Fruit fly (Drosophila melanogaster) whole organism, embryonic: ENCODE measurements around the gene CG14340.
A peak's percentile ranks its signal among the peaks of the same experiment; 100 is the strongest.

ENCODE experiments used
- ATbp ChIP-seq: fragments of 200-800 bp; sonication (Bioruptor generic); optimal IDR thresholded peaks from 2 replicates; lab custom pipeline; 2017; ENCODE audit warnings: missing biosample characterization, mild to moderate bottlenecking, missing genetic modification characterization, missing genetic modification reagents
- Antp ChIP-seq: fragments of 200-800 bp; sonication (Bioruptor generic); optimal IDR thresholded peaks from 3 replicates; lab custom pipeline; 2016; ENCODE audit warnings: missing biosample characterization, missing genetic modification characterization
- CG10321 ChIP-seq: fragments of 200-800 bp; sonication (Bioruptor generic); IDR thresholded peaks from 2 replicates; pipeline ENCODE4 v1.3.6; 2022; ENCODE audit warnings: missing biosample characterization, missing genetic modification characterization
- CG11696 ChIP-seq: fragments of 200-800 bp; sonication (Bioruptor generic); IDR thresholded peaks from 2 replicates; pipeline ENCODE4 v1.3.6; 2022; ENCODE audit warnings: missing biosample characterization, missing genetic modification characterization
- CG11723 ChIP-seq: fragments of 200-800 bp; sonication (Bioruptor generic); optimal IDR thresholded peaks from 2 replicates; lab custom pipeline; 2017; ENCODE audit warnings: missing biosample characterization, mild to moderate bottlenecking, missing genetic modification characterization
- CG13287 ChIP-seq: fragments of 200-800 bp; sonication (Bioruptor generic); IDR thresholded peaks from 2 replicates; pipeline ENCODE4 v1.3.6; 2022; ENCODE audit warnings: missing biosample characterization, missing genetic modification characterization; ENCODE audit not compliant: partially characterized antibody
- CG1792 ChIP-seq: fragments of 200-800 bp; sonication (Bioruptor generic); optimal IDR thresholded peaks from 2 replicates; lab custom pipeline; 2016; ENCODE audit warnings: missing biosample characterization, missing genetic modification characterization
- CG30403 ChIP-seq: fragments of 200-800 bp; sonication (Bioruptor generic); optimal IDR thresholded peaks from 3 replicates; lab custom pipeline; 2016; ENCODE audit warnings: missing biosample characterization, missing genetic modification characterization
- CG32772 ChIP-seq: fragments of 200-800 bp; sonication (Bioruptor generic); IDR thresholded peaks from 2 replicates; pipeline ENCODE4 v1.3.6; 2022; ENCODE audit warnings: missing biosample characterization, missing genetic modification characterization
- CG34376 ChIP-seq: fragments of 200-800 bp; sonication (Bioruptor generic); optimal IDR thresholded peaks from 2 replicates; lab custom pipeline; 2018; ENCODE audit warnings: missing biosample characterization, mild to moderate bottlenecking, missing genetic modification characterization
- CG4360 ChIP-seq: fragments of 200-800 bp; sonication (Bioruptor generic); IDR thresholded peaks from 2 replicates; pipeline ENCODE4 v1.3.6; 2022; ENCODE audit warnings: missing biosample characterization, missing genetic modification characterization
- CG7745 ChIP-seq: fragments of 200-800 bp; sonication (Bioruptor generic); optimal IDR thresholded peaks from 2 replicates; lab custom pipeline; 2018; ENCODE audit warnings: missing biosample characterization, mild to moderate bottlenecking, missing genetic modification characterization, moderate library complexity
- CG8290 ChIP-seq, 3 experiments: fragments of 200-800 bp; sonication (Bioruptor generic); optimal IDR thresholded peaks; 2 replicates each; lab custom pipeline; 2016 to 2019; ENCODE audit warnings: missing biosample characterization in 3 of 3, missing genetic modification characterization in 3 of 3, mild to moderate bottlenecking in 2 of 3, moderate library complexity in 1 of 3
- CG8359 ChIP-seq: fragments of 200-800 bp; sonication (Bioruptor generic); optimal IDR thresholded peaks from 2 replicates; lab custom pipeline; 2017; ENCODE audit warnings: missing biosample characterization, mild to moderate bottlenecking, missing genetic modification characterization, borderline replicate concordance
- CG8924 ChIP-seq: fragments of 200-800 bp; optimal IDR thresholded peaks from 3 replicates; lab custom pipeline; 2019; ENCODE audit warnings: missing biosample characterization, mild to moderate bottlenecking, missing genetic modification characterization, moderate library complexity
- CTCF ChIP-seq: fragments of 200-800 bp; sonication (Bioruptor generic); optimal IDR thresholded peaks from 2 replicates; lab custom pipeline; 2017; ENCODE audit warnings: missing biosample characterization, mild to moderate bottlenecking, missing genetic modification characterization, moderate library complexity
- Deaf1 ChIP-seq: fragments of 200-800 bp; optimal IDR thresholded peaks from 3 replicates; lab custom pipeline; 2019; ENCODE audit warnings: missing biosample characterization, mild to moderate bottlenecking, missing genetic modification characterization, moderate library complexity
- HmgZ ChIP-seq: fragments of 200-800 bp; sonication (Bioruptor generic); optimal IDR thresholded peaks from 2 replicates; lab custom pipeline; 2018; ENCODE audit warnings: missing biosample characterization, mild to moderate bottlenecking, missing genetic modification characterization
- Hmx ChIP-seq: fragments of 200-800 bp; sonication (Bioruptor generic); optimal IDR thresholded peaks from 2 replicates; lab custom pipeline; 2016; ENCODE audit warnings: missing biosample characterization, missing genetic modification characterization
- Med ChIP-seq: fragments of 200-800 bp; sonication (Bioruptor generic); peaks from one replicate; lab custom pipeline; 2016; ENCODE audit warnings: missing biosample characterization, missing genetic modification characterization, mild to moderate bottlenecking, inconsistent platforms, moderate library complexity
- Nf-YC ChIP-seq: fragments of 200-800 bp; optimal IDR thresholded peaks from 3 replicates; lab custom pipeline; 2019; ENCODE audit warnings: missing biosample characterization, mild to moderate bottlenecking, missing genetic modification characterization, moderate library complexity
- Side ChIP-seq: fragments of 200-800 bp; sonication (Bioruptor generic); optimal IDR thresholded peaks from 2 replicates; lab custom pipeline; 2016; ENCODE audit warnings: missing biosample characterization, missing genetic modification characterization
- Ssrp ChIP-seq: fragments of 200-800 bp; sonication (Bioruptor generic); optimal IDR thresholded peaks from 2 replicates; lab custom pipeline; 2018; ENCODE audit warnings: missing biosample characterization, mild to moderate bottlenecking, missing genetic modification characterization, moderate library complexity
- TFAM ChIP-seq: fragments of 200-800 bp; sonication (Bioruptor generic); optimal IDR thresholded peaks from 2 replicates; lab custom pipeline; 2017; ENCODE audit warnings: missing biosample characterization, missing genetic modification characterization, inconsistent platforms
- Tbp ChIP-seq: fragments of >200 bp; optimal IDR thresholded peaks from 2 replicates; lab custom pipeline; 2018; ENCODE audit warnings: missing biosample characterization, missing genetic modification characterization
- bsh ChIP-seq, 2 experiments: fragments of 200-800 bp; sonication (Bioruptor generic); optimal IDR thresholded peaks; 2 replicates each; lab custom pipeline; 2017 to 2018; ENCODE audit warnings: mild to moderate bottlenecking in 2 of 2, missing biosample characterization in 2 of 2, missing genetic modification characterization in 2 of 2, moderate library complexity in 1 of 2
- corto ChIP-seq: fragments of 200-800 bp; sonication (Bioruptor generic); optimal IDR thresholded peaks from 2 replicates; lab custom pipeline; 2016; ENCODE audit warnings: missing biosample characterization, mild to moderate bottlenecking, missing genetic modification characterization, moderate library complexity
- croc ChIP-seq: fragments of 200-800 bp; sonication (Bioruptor generic); conservative IDR thresholded peaks from 3 replicates; pipeline ENCODE4 v1.3.6; 2022; ENCODE audit warnings: missing biosample characterization, missing genetic modification characterization
- ems ChIP-seq: fragments of 200-800 bp; sonication (Bioruptor generic); optimal IDR thresholded peaks from 3 replicates; lab custom pipeline; 2016; ENCODE audit warnings: missing biosample characterization, missing genetic modification characterization
- esg ChIP-seq: fragments of 200-800 bp; sonication (Bioruptor generic); conservative IDR thresholded peaks from 2 replicates; pipeline ENCODE4 v1.3.6; 2022; ENCODE audit warnings: missing biosample characterization, missing genetic modification characterization
- gcm2 ChIP-seq: fragments of 200-800 bp; sonication (Bioruptor generic); optimal IDR thresholded peaks from 2 replicates; lab custom pipeline; 2016; ENCODE audit warnings: missing biosample characterization, missing genetic modification characterization
- gem ChIP-seq: fragments of 200-800 bp; sonication (Bioruptor generic); optimal IDR thresholded peaks from 2 replicates; lab custom pipeline; 2019; ENCODE audit warnings: missing biosample characterization, mild to moderate bottlenecking, missing genetic modification characterization, moderate library complexity
- gt ChIP-seq: fragments of 200-800 bp; sonication (Bioruptor generic); IDR thresholded peaks from 2 replicates; pipeline ENCODE4 v1.3.6; 2022; ENCODE audit warnings: missing biosample characterization, missing genetic modification characterization
- kah ChIP-seq: fragments of 200-800 bp; sonication (Bioruptor generic); optimal IDR thresholded peaks from 2 replicates; lab custom pipeline; 2018; ENCODE audit warnings: missing biosample characterization, mild to moderate bottlenecking, missing genetic modification characterization
- lilli ChIP-seq: fragments of 200-800 bp; sonication (Bioruptor generic); optimal IDR thresholded peaks from 3 replicates; lab custom pipeline; 2016; ENCODE audit warnings: missing biosample characterization, missing genetic modification characterization
- nau ChIP-seq: fragments of 200-800 bp; sonication (Bioruptor generic); optimal IDR thresholded peaks from 3 replicates; lab custom pipeline; 2017; ENCODE audit warnings: missing biosample characterization, mild to moderate bottlenecking, missing genetic modification characterization, missing genetic modification reagents
- oc ChIP-seq: fragments of 200-800 bp; sonication (Bioruptor generic); optimal IDR thresholded peaks from 2 replicates; lab custom pipeline; 2018; ENCODE audit warnings: missing biosample characterization, mild to moderate bottlenecking, missing genetic modification characterization, moderate library complexity
- salm ChIP-seq: fragments of 200-800 bp; sonication (Bioruptor generic); optimal IDR thresholded peaks from 2 replicates; lab custom pipeline; 2018; ENCODE audit warnings: missing biosample characterization, mild to moderate bottlenecking, missing genetic modification characterization
- scrt ChIP-seq: fragments of 200-800 bp; sonication (Bioruptor generic); optimal IDR thresholded peaks from 2 replicates; lab custom pipeline; 2018; ENCODE audit warnings: missing biosample characterization, mild to moderate bottlenecking, missing genetic modification characterization, moderate library complexity
- seq ChIP-seq: fragments of 200-800 bp; sonication (Bioruptor generic); IDR thresholded peaks from 2 replicates; pipeline ENCODE4 v1.3.6; 2022; ENCODE audit warnings: missing biosample characterization, missing genetic modification characterization
- slou ChIP-seq: fragments of 200-800 bp; sonication (Bioruptor generic); optimal IDR thresholded peaks from 3 replicates; lab custom pipeline; 2016; ENCODE audit warnings: missing biosample characterization, missing genetic modification characterization
- sob ChIP-seq: fragments of 200-800 bp; sonication (Bioruptor generic); IDR thresholded peaks from 2 replicates; pipeline ENCODE4 v1.3.6; 2022; ENCODE audit warnings: missing biosample characterization, missing genetic modification characterization
- stc ChIP-seq: fragments of 200-800 bp; sonication (Bioruptor generic); IDR thresholded peaks from 2 replicates; pipeline ENCODE4 v1.3.6; 2022; ENCODE audit warnings: missing biosample characterization, missing genetic modification characterization
- tna ChIP-seq: fragments of 200-800 bp; sonication (Bioruptor generic); IDR thresholded peaks from 2 replicates; pipeline ENCODE4 v1.3.6; 2022; ENCODE audit warnings: missing biosample characterization, missing genetic modification characterization; ENCODE audit not compliant: partially characterized antibody
- ttk ChIP-seq: fragments of 200-800 bp; sonication (Bioruptor generic); IDR thresholded peaks from 2 replicates; pipeline ENCODE4 v2.1.2; 2022; ENCODE audit warnings: missing biosample characterization, missing genetic modification characterization
- tup ChIP-seq: fragments of 200-800 bp; sonication (Bioruptor generic); optimal IDR thresholded peaks from 2 replicates; lab custom pipeline; 2016; ENCODE audit warnings: missing biosample characterization, mild to moderate bottlenecking, missing genetic modification characterization, moderate library complexity
- usp ChIP-seq: fragments of >200 bp; optimal IDR thresholded peaks from 2 replicates; lab custom pipeline; 2017; ENCODE audit warnings: missing biosample characterization, missing genetic modification characterization
- wdn ChIP-seq: fragments of 200-800 bp; sonication (Bioruptor generic); IDR thresholded peaks from 2 replicates; pipeline ENCODE4 v1.3.6; 2022; ENCODE audit warnings: missing biosample characterization, missing genetic modification characterization
- zen2 ChIP-seq: fragments of 200-800 bp; sonication (Bioruptor generic); IDR thresholded peaks from 3 replicates; pipeline ENCODE4 v1.3.6; 2022; ENCODE audit warnings: missing biosample characterization, missing genetic modification characterization; ENCODE audit not compliant: partially characterized antibody
- zf30C ChIP-seq: fragments of 200-800 bp; sonication (Bioruptor generic); optimal IDR thresholded peaks from 3 replicates; lab custom pipeline; 2018; ENCODE audit warnings: missing biosample characterization, mild to moderate bottlenecking, missing genetic modification characterization

Gene CG14340

DNA sequence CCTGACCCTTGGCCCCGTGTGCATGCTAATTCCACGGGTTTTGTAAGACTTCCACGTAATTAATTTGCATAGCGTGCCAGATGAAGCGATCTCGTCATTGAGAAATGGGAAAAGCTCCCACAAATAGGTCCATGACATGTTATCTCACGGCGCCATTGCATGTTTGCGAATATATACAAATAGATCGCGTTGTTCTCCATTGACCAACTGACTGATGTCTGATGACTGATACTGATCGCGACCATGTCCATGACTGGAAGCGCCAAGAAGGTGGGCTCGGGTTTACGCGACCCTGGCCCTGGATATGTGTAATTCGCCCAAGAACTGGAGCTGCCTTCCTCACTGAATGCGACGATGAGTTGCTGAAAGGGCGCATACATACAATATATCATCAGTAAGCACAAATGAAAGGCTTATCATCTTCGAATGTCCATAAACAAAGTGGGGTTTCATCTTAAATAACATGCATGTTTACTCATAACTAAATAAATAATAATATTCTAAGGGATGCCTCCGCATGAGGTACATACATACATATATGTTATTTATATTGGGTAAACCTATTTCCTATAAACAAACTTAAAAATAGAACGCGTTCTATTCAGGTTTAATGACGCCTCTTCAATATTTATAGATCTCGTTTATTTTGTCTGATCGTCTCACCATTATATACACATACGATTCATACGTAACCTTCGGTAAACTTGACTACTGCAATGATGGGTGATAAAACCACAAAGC is 10.5 kb downstream of the CG14340 start (continued):
- TF ChIP-seq Side (GFP tag; lab: Kevin White, UChicago) (no peak), corto (GFP tag; lab: Kevin White, UChicago) (no peak), seq (GFP tag; lab: Robert Waterston, UW) (no peak), bsh (GFP tag; optimal IDR thresholded peaks at IDR 0.05; lab: Kevin White, UChicago) (peak in 1 of 2 experiments; percentile 83), CG34376 (GFP tag; lab: Kevin White, UChicago) (no peak), ATbp (GFP tag; lab: Kevin White, UChicago) (peak; percentile 86), zen2 (GFP tag; lab: Robert Waterston, UW) (no peak), sob (no peak), CG10321 (GFP tag; lab: Robert Waterston, UW) (no peak), lilli (GFP tag; lab: Kevin White, UChicago) (no peak), scrt (GFP tag; lab: Kevin White, UChicago) (no peak), CG11696 (GFP tag; lab: Robert Waterston, UW) (no peak), CG8924 (tag; lab: Kevin White, UChicago) (peak; percentile 48), stc (GFP tag; lab: Robert Waterston, UW) (no peak), CG8359 (GFP tag; lab: Kevin White, UChicago) (peak; percentile 59), CG13287 (GFP tag; lab: Robert Waterston, UW) (no peak), tna (GFP tag; lab: Robert Waterston, UW) (no peak), Med (GFP tag; lab: Kevin White, UChicago) (peak; percentile 80), CG32772 (GFP tag; lab: Robert Waterston, UW) (no peak), gem (tag; lab: Kevin White, UChicago) (peak; percentile 72), HmgZ (tag; lab: Kevin White, UChicago) (peak; percentile 23), slou (GFP tag; lab: Kevin White, UChicago) (no peak), CG4360 (GFP tag; lab: Robert Waterston, UW) (peak; percentile 21; the same call in 1 of the 2 replicates), TFAM (no peak), CG7745 (tag; lab: Kevin White, UChicago) (peak; percentile 74), CG1792 (GFP tag; lab: Kevin White, UChicago) (no peak), Deaf1 (tag; lab: Kevin White, UChicago) (no peak), gt (no peak), croc (GFP tag; lab: Robert Waterston, UW) (no peak), ttk (no peak), usp (no peak), Ssrp (tag; lab: Kevin White, UChicago) (no peak), CG11723 (GFP tag; lab: Kevin White, UChicago) (peak; percentile 28), CTCF (GFP tag; lab: Kevin White, UChicago) (no peak), salm (tag; lab: Kevin White, UChicago) (peak; percentile 50), Tbp (GFP tag; lab: Kevin White, UChicago) (no peak), nau (GFP tag; lab: Kevin White, UChicago) (peak; percentile 50), esg (no peak), zf30C (no peak), wdn (GFP tag; lab: Robert Waterston, UW) (no peak), Antp (GFP tag; lab: Kevin White, UChicago) (no peak), Hmx (GFP tag; lab: Kevin White, UChicago) (no peak), Nf-YC (no peak), kah (GFP tag; lab: Kevin White, UChicago) (no peak), tup (GFP tag; lab: Kevin White, UChicago) (no peak), ems (GFP tag; lab: Kevin White, UChicago) (no peak), gcm2 (GFP tag; lab: Kevin White, UChicago) (no peak), CG8290 (GFP tag; optimal IDR thresholded peaks at IDR 0.05; lab: Kevin White, UChicago) (no peak), CG8290 (tag; optimal IDR thresholded peaks at IDR 0.05; lab: Kevin White, UChicago) (peak in 1 of 2 experiments; percentile 53), oc (peak; percentile 46), CG30403 (no peak)
